Worm (Caenorhabditis elegans): ENCODE measurements around the gene C24A3.1.

DNA sequence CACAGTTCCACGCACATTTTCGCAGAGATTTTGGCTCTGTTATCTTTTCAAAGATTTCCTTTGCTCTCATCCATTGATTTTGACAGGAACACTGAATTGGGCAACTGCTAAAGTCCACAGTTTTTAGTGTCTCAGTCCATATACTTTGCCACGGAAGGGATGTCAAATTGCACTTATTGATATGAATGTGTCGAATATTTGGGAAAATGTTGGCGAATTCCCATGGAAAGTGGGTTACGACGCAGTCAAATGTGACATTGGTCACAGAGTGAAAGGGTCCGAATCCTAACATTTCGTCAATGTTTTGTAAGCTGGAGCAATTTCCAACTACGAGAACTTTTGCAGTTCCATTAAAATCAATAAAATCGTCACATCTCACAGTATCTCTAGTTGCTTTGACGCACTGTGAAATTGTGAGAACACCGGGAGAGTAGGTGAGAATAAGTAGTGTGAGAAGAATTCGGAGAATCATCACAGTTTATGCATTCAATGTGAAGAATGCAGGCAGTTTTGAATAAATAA lies 48.3 kb upstream of the C24A3.1 start, which contains the start of gene trk-1:
- TF ChIP-seq flt-1 (GFP tag; IDR thresholded peaks at IDR 0.05): no peak
- no peak for TF ChIP-seq ref-1 (GFP tag; conservative IDR thresholded peaks at IDR 0.05)
- no peak for TF ChIP-seq T22C8.4 (GFP tag; IDR thresholded peaks at IDR 0.05)
- no peak for TF ChIP-seq ztf-29 (GFP tag; IDR thresholded peaks at IDR 0.05)
- no peak for TF ChIP-seq med-1 (GFP tag; optimal IDR thresholded peaks at IDR 0.05; ENCODE audit: insufficient read depth)
- TF ChIP-seq ztf-23 (GFP tag; IDR thresholded peaks at IDR 0.05): no peak
- TF ChIP-seq cog-1 (tag; optimal IDR thresholded peaks at IDR 0.05): no peak
- TF ChIP-seq tab-1 (GFP tag; IDR thresholded peaks at IDR 0.05): no peak
- TF ChIP-seq klf-2 (GFP tag; conservative IDR thresholded peaks at IDR 0.05): no peak

Data from whole organism, midembryonic.